Worm (Caenorhabditis elegans) whole organism, early embryonic: ENCODE data around the gene C32B5.13.

Source experiments
- B0310.2 ChIP-seq: sonication (generic microtip); optimal IDR thresholded peaks from 2 replicates; lab custom pipeline; 2016; ENCODE audit warnings: mild to moderate bottlenecking, missing genetic modification characterization, missing compliant biosample characterization
- F13C5.2 ChIP-seq: sonication (generic microtip); optimal IDR thresholded peaks from 2 replicates; lab custom pipeline; 2017; ENCODE audit warnings: mild to moderate bottlenecking, missing genetic modification characterization, inconsistent platforms, missing compliant biosample characterization
- aly-1 ChIP-seq: sonication (generic microtip); optimal IDR thresholded peaks from 2 replicates; lab custom pipeline; 2016; ENCODE audit warnings: missing genetic modification characterization, missing compliant biosample characterization
- ama-1 ChIP-seq: fragments of 150-350 bp; optimal IDR thresholded peaks from 2 replicates; lab custom pipeline; 2014
- ceh-13 ChIP-seq: fragments of 200-800 bp; sonication (Bioruptor generic); optimal IDR thresholded peaks from 2 replicates; lab custom pipeline; 2018; ENCODE audit warnings: mild to moderate bottlenecking, missing genetic modification characterization, missing compliant biosample characterization
- ceh-36 ChIP-seq: sonication (generic microtip); optimal IDR thresholded peaks from 2 replicates; lab custom pipeline; 2016; ENCODE audit warnings: missing genetic modification characterization, inconsistent platforms, missing compliant biosample characterization
- ets-7 ChIP-seq: sonication (generic microtip); optimal IDR thresholded peaks from 2 replicates; lab custom pipeline; 2016; ENCODE audit warnings: missing genotype, missing genetic modification characterization, missing compliant biosample characterization
- flt-1 ChIP-seq: fragments of 200-800 bp; sonication (Bioruptor generic); IDR thresholded peaks from 2 replicates; pipeline ENCODE4 v1.3.6; 2022; ENCODE audit warnings: missing genetic modification characterization, missing compliant biosample characterization
- hmbx-1 ChIP-seq: sonication (generic microtip); optimal IDR thresholded peaks from 2 replicates; lab custom pipeline; 2016; ENCODE audit warnings: mild to moderate bottlenecking, missing genetic modification characterization, missing compliant biosample characterization
- hmg-4 ChIP-seq: fragments of 200-800 bp; sonication (Bioruptor generic); optimal IDR thresholded peaks from 2 replicates; lab custom pipeline; 2018; ENCODE audit warnings: mild to moderate bottlenecking, missing genetic modification characterization, missing compliant biosample characterization
- hnd-1 ChIP-seq: sonication (generic microtip); optimal IDR thresholded peaks from 2 replicates; lab custom pipeline; 2016; ENCODE audit warnings: missing genetic modification characterization, missing compliant biosample characterization
- pes-1 ChIP-seq: fragments of 200-800 bp; sonication (Bioruptor generic); IDR thresholded peaks from 2 replicates; pipeline ENCODE4 v1.3.6; 2022; ENCODE audit warnings: missing genetic modification reagents, missing genetic modification characterization, missing compliant biosample characterization
- scrt-1 ChIP-seq: fragments of 200-800 bp; sonication (Bioruptor generic); IDR thresholded peaks from 2 replicates; pipeline ENCODE4 v1.3.6; 2022; ENCODE audit warnings: missing genetic modification characterization, missing compliant biosample characterization
- sea-1 ChIP-seq: fragments of 200-800 bp; sonication (Bioruptor generic); conservative IDR thresholded peaks from 2 replicates; pipeline ENCODE4 v1.3.6; 2022; ENCODE audit warnings: missing genetic modification characterization, missing compliant biosample characterization
- tbx-11 ChIP-seq: fragments of 200-800 bp; sonication (Bioruptor generic); IDR thresholded peaks from 2 replicates; pipeline ENCODE4 v1.3.6; 2022; ENCODE audit warnings: missing genetic modification characterization, missing compliant biosample characterization
- tbx-37 ChIP-seq: fragments of 200-800 bp; sonication (Bioruptor generic); conservative IDR thresholded peaks from 2 replicates; pipeline ENCODE4 v1.3.6; 2022; ENCODE audit warnings: missing genetic modification reagents, missing genetic modification characterization, missing compliant biosample characterization
- tra-4 ChIP-seq: sonication (generic microtip); optimal IDR thresholded peaks from 2 replicates; lab custom pipeline; 2017; ENCODE audit warnings: missing genetic modification characterization, missing compliant biosample characterization

Gene C32B5.13

DNA sequence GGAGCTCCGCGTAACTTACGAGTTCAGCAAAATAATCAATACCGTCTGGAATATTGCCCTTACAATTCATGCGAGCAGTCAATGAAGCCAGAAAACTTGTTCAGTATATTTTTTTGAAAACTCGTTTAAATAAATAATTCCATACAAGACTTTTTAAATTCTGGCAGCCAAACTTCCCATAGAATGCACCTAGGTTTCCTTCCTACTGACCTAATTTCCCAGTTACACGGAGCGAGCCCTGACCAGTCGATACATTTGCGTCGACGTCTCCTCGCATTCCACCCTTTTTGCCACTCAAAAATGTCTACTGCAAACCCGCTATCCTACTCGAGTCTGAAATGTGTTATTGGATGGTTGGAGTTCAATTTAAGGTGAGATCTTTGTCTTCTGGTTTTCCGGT lies 44.5 kb downstream of the C32B5.13 start, which contains the start of gene fbxc-30:
fbxc-30 (plus strand) TSS at position 301 of the 400 bp plus-strand sequence.
- no peak for TF ChIP-seq ceh-13 (GFP tag; lab: Kevin White, UChicago)
- no peak for TF ChIP-seq flt-1 (GFP tag; lab: Robert Waterston, UW)
- TF ChIP-seq hnd-1 (tag; lab: Kevin White, UChicago) = no peak
- TF ChIP-seq ceh-36 = no peak
- no peak for TF ChIP-seq ets-7 (tag; lab: Kevin White, UChicago)
- no peak for TF ChIP-seq pes-1
- TF ChIP-seq B0310.2 (tag; lab: Kevin White, UChicago) = no peak
- no peak for TF ChIP-seq ama-1 (lab: Kevin White, UChicago)
- no peak for TF ChIP-seq tra-4 (tag; lab: Kevin White, UChicago)
- no peak for TF ChIP-seq sea-1 (GFP tag; lab: Robert Waterston, UW)
- TF ChIP-seq aly-1 = no peak
- no peak for TF ChIP-seq tbx-11
- TF ChIP-seq F13C5.2 (tag; lab: Kevin White, UChicago) = no peak
- no peak for TF ChIP-seq hmbx-1 (tag; lab: Kevin White, UChicago)
- no peak for TF ChIP-seq hmg-4 (GFP tag; lab: Kevin White, UChicago)
- no peak for TF ChIP-seq tbx-37
- TF ChIP-seq scrt-1 (GFP tag; lab: Robert Waterston, UW) = no peak

DNA sequence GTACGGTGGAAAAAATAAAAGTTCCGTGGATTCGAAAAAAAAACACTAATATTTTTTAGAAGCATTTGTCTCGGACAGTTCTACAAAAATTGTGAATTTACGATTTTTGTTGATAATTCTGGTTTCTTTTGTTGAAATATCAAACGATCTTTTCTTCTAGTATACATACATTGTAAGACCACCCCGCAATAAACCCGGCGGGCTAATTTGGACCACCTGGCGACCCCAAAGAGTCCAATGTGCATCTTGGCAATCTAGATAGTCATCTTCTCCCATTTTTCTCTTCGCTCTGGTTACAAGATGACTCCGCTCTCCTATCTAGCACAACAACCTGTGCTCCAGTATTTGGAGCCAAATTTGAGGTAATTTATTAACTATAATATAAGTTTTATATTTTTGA lies 46.1 kb downstream of the C32B5.13 start, which contains the start of gene fbxc-29:
fbxc-29 (plus strand) TSS at position 301 of the 400 bp plus-strand sequence.
- TF ChIP-seq hnd-1 (tag; lab: Kevin White, UChicago) (no peak), B0310.2 (tag; lab: Kevin White, UChicago) (no peak), ceh-13 (GFP tag; lab: Kevin White, UChicago) (no peak), tbx-37 (no peak), sea-1 (GFP tag; lab: Robert Waterston, UW) (no peak), F13C5.2 (tag; lab: Kevin White, UChicago) (no peak), hmbx-1 (tag; lab: Kevin White, UChicago) (no peak), aly-1 (no peak), tra-4 (tag; lab: Kevin White, UChicago) (no peak), pes-1 (no peak)

DNA sequence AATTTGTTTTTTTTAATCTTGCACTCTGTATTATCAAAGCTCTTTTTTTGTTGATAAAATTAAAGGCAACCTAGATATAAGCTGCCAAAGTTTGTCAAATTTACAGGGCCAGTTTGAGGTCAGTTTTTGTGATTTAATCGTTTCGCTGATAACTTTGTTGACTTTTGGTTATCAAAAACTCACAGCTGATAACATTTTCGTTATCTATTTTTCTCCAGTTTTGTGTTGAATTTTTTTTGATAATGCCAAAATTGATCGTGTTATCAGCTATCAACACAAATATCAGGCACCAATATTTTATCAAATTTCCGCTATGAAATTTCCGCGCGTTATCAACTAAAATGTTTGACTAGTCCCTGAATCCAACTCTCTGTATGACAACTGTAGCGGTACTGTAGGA lies 46.7 kb downstream of the C32B5.13 start:
- no peak for TF ChIP-seq pes-1
- TF ChIP-seq ceh-13 (GFP tag; lab: Kevin White, UChicago) = no peak
- TF ChIP-seq tbx-11 = no peak
- no peak for TF ChIP-seq F13C5.2 (tag; lab: Kevin White, UChicago)
- no peak for TF ChIP-seq hnd-1 (tag; lab: Kevin White, UChicago)
- no peak for TF ChIP-seq flt-1 (GFP tag; lab: Robert Waterston, UW)
- TF ChIP-seq tra-4 (tag; lab: Kevin White, UChicago) = no peak
- no peak for TF ChIP-seq B0310.2 (tag; lab: Kevin White, UChicago)
- no peak for TF ChIP-seq hmg-4 (GFP tag; lab: Kevin White, UChicago)
- no peak for TF ChIP-seq sea-1 (GFP tag; lab: Robert Waterston, UW)

DNA sequence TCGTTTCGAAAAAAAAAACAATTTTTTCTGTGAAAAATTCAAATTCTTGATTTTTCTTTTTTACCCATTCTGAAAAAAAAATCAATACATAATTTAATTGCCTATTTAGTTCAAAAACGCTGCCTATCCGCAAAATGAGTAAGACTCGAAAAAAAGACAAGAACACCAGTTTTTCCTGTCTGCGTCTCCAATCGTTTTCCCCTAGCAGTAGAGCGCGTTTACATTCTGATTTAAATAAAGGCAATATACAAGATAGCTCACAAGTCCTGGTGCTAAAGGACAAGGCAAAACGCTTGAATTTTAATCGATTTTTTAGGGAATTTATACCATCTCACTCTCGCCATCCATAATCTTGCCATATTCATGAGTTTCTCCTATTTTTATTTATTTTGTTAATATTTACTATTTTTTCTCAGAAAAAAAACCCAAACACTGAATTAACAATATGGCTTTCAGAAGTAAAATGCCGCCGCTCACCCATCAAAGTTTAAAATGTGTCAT lies 48.6 kb downstream of the C32B5.13 start, which contains the start of gene fbxc-33:
fbxc-33 (plus strand) TSS at position 451 of the 501 bp plus-strand sequence.
- no peak for TF ChIP-seq scrt-1 (GFP tag; lab: Robert Waterston, UW)
- TF ChIP-seq pes-1 = no peak
- no peak for TF ChIP-seq ceh-13 (GFP tag; lab: Kevin White, UChicago)
- TF ChIP-seq B0310.2 (tag; lab: Kevin White, UChicago) = no peak
- no peak for TF ChIP-seq aly-1
- TF ChIP-seq F13C5.2 (tag; lab: Kevin White, UChicago) = no peak
- TF ChIP-seq ets-7 (tag; lab: Kevin White, UChicago) = no peak
- TF ChIP-seq tra-4 (tag; lab: Kevin White, UChicago) = no peak
- no peak for TF ChIP-seq hnd-1 (tag; lab: Kevin White, UChicago)
- no peak for TF ChIP-seq hmbx-1 (tag; lab: Kevin White, UChicago)
- TF ChIP-seq tbx-11 = no peak
- TF ChIP-seq flt-1 (GFP tag; lab: Robert Waterston, UW) = no peak
- no peak for TF ChIP-seq hmg-4 (GFP tag; lab: Kevin White, UChicago)
- no peak for TF ChIP-seq ama-1 (lab: Kevin White, UChicago)

DNA sequence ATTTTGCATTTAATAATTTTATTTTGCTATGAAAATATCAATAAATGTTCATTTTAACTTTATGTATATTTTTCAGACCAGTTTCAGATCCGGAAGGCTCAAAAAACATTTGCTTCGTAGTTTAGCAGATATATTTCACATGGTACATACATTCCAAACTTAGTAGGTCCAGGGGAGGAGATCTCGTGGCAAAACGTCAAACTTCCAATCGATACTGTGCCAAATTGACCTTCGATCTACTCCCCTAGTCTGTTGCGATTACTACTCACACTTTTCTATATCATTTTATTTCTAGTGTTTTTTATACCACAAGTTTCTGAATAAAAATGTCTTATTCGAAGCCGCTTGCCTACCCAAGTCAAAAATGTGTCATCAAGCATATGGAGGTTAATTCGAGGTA lies 50.2 kb downstream of the C32B5.13 start, which contains the start of gene fbxc-31:
fbxc-31 (plus strand) TSS at position 301 of the 400 bp plus-strand sequence.
- TF ChIP-seq sea-1 (GFP tag; lab: Robert Waterston, UW) (no peak), ceh-13 (GFP tag; lab: Kevin White, UChicago) (no peak), hmbx-1 (tag; lab: Kevin White, UChicago) (no peak), B0310.2 (tag; lab: Kevin White, UChicago) (no peak), tbx-11 (no peak)
